Worm (Caenorhabditis elegans) whole organism, early embryonic: ENCODE results near the gene C25H3.11.
"Not testable (repeated sequence)": the region's sequence is repeated elsewhere in the genome, so short reads cannot be mapped to it uniquely, and the experiment has no call there.

Source experiments
- B0310.2 ChIP-seq: sonication (generic microtip); optimal IDR thresholded peaks from 2 replicates; lab custom pipeline; 2016; ENCODE audit warnings: mild to moderate bottlenecking, missing genetic modification characterization, missing compliant biosample characterization
- F13C5.2 ChIP-seq: sonication (generic microtip); optimal IDR thresholded peaks from 2 replicates; lab custom pipeline; 2017; ENCODE audit warnings: mild to moderate bottlenecking, missing genetic modification characterization, inconsistent platforms, missing compliant biosample characterization
- aly-1 ChIP-seq: sonication (generic microtip); optimal IDR thresholded peaks from 2 replicates; lab custom pipeline; 2016; ENCODE audit warnings: missing genetic modification characterization, missing compliant biosample characterization
- ama-1 ChIP-seq: fragments of 150-350 bp; optimal IDR thresholded peaks from 2 replicates; lab custom pipeline; 2014
- ceh-13 ChIP-seq: fragments of 200-800 bp; sonication (Bioruptor generic); optimal IDR thresholded peaks from 2 replicates; lab custom pipeline; 2018; ENCODE audit warnings: mild to moderate bottlenecking, missing genetic modification characterization, missing compliant biosample characterization
- ceh-36 ChIP-seq: sonication (generic microtip); optimal IDR thresholded peaks from 2 replicates; lab custom pipeline; 2016; ENCODE audit warnings: missing genetic modification characterization, inconsistent platforms, missing compliant biosample characterization
- ets-7 ChIP-seq: sonication (generic microtip); optimal IDR thresholded peaks from 2 replicates; lab custom pipeline; 2016; ENCODE audit warnings: missing genotype, missing genetic modification characterization, missing compliant biosample characterization
- flt-1 ChIP-seq: fragments of 200-800 bp; sonication (Bioruptor generic); IDR thresholded peaks from 2 replicates; pipeline ENCODE4 v1.3.6; 2022; ENCODE audit warnings: missing genetic modification characterization, missing compliant biosample characterization
- hmbx-1 ChIP-seq: sonication (generic microtip); optimal IDR thresholded peaks from 2 replicates; lab custom pipeline; 2016; ENCODE audit warnings: mild to moderate bottlenecking, missing genetic modification characterization, missing compliant biosample characterization
- hmg-4 ChIP-seq: fragments of 200-800 bp; sonication (Bioruptor generic); optimal IDR thresholded peaks from 2 replicates; lab custom pipeline; 2018; ENCODE audit warnings: mild to moderate bottlenecking, missing genetic modification characterization, missing compliant biosample characterization
- hnd-1 ChIP-seq: sonication (generic microtip); optimal IDR thresholded peaks from 2 replicates; lab custom pipeline; 2016; ENCODE audit warnings: missing genetic modification characterization, missing compliant biosample characterization
- pes-1 ChIP-seq: fragments of 200-800 bp; sonication (Bioruptor generic); IDR thresholded peaks from 2 replicates; pipeline ENCODE4 v1.3.6; 2022; ENCODE audit warnings: missing genetic modification reagents, missing genetic modification characterization, missing compliant biosample characterization
- scrt-1 ChIP-seq: fragments of 200-800 bp; sonication (Bioruptor generic); IDR thresholded peaks from 2 replicates; pipeline ENCODE4 v1.3.6; 2022; ENCODE audit warnings: missing genetic modification characterization, missing compliant biosample characterization
- sea-1 ChIP-seq: fragments of 200-800 bp; sonication (Bioruptor generic); conservative IDR thresholded peaks from 2 replicates; pipeline ENCODE4 v1.3.6; 2022; ENCODE audit warnings: missing genetic modification characterization, missing compliant biosample characterization
- tbx-11 ChIP-seq: fragments of 200-800 bp; sonication (Bioruptor generic); IDR thresholded peaks from 2 replicates; pipeline ENCODE4 v1.3.6; 2022; ENCODE audit warnings: missing genetic modification characterization, missing compliant biosample characterization
- tbx-37 ChIP-seq: fragments of 200-800 bp; sonication (Bioruptor generic); conservative IDR thresholded peaks from 2 replicates; pipeline ENCODE4 v1.3.6; 2022; ENCODE audit warnings: missing genetic modification reagents, missing genetic modification characterization, missing compliant biosample characterization
- tra-4 ChIP-seq: sonication (generic microtip); optimal IDR thresholded peaks from 2 replicates; lab custom pipeline; 2017; ENCODE audit warnings: missing genetic modification characterization, missing compliant biosample characterization

The C25H3.11 gene

ce11 chrII:5640362-5641079 lies 48.3 kb downstream of the C25H3.11 start:
- no peak for TF ChIP-seq sea-1 (GFP tag; lab: Robert Waterston, UW)
- no peak for TF ChIP-seq tbx-37 (GFP tag; lab: Robert Waterston, UW)
- no peak for TF ChIP-seq aly-1
- no peak for TF ChIP-seq B0310.2
- TF ChIP-seq ceh-13 (GFP tag; lab: Kevin White, UChicago) = no peak
- TF ChIP-seq ets-7 (tag; lab: Kevin White, UChicago) = no peak
- TF ChIP-seq F13C5.2 (tag; lab: Kevin White, UChicago) = no peak
- TF ChIP-seq hnd-1 (tag; lab: Kevin White, UChicago) = no peak
- TF ChIP-seq hmg-4 (GFP tag; lab: Kevin White, UChicago) = no peak
- TF ChIP-seq hmbx-1 (tag; lab: Kevin White, UChicago) = no peak

- no peak for TF ChIP-seq scrt-1 (GFP tag; lab: Robert Waterston, UW)
- no peak for TF ChIP-seq pes-1 (GFP tag; lab: Robert Waterston, UW)
- no peak for TF ChIP-seq tbx-11 (GFP tag; lab: Robert Waterston, UW)
- TF ChIP-seq tbx-37 (GFP tag; lab: Robert Waterston, UW) = no peak
- no peak for TF ChIP-seq sea-1 (GFP tag; lab: Robert Waterston, UW)
- TF ChIP-seq aly-1 = no peak
- TF ChIP-seq ets-7 (tag; lab: Kevin White, UChicago) = no peak
- no peak for TF ChIP-seq ceh-36 (tag; lab: Kevin White, UChicago)
- TF ChIP-seq tra-4 (tag; lab: Kevin White, UChicago) = no peak
- TF ChIP-seq B0310.2 = no peak
- no peak for TF ChIP-seq hnd-1 (tag; lab: Kevin White, UChicago)
- TF ChIP-seq F13C5.2 (tag; lab: Kevin White, UChicago) = no peak
- no peak for TF ChIP-seq flt-1 (GFP tag; lab: Robert Waterston, UW)
- no peak for TF ChIP-seq ama-1 (lab: Kevin White, UChicago)
- no peak for TF ChIP-seq hmg-4 (GFP tag; lab: Kevin White, UChicago)
Observed at ce11 chrII:5638059-5638458, 50.8 kb downstream of the C25H3.11 start, which contains the start of gene F59E12.3. TSS of gene F59E12.3 (plus strand) at chrII:5638359.

- TF ChIP-seq hnd-1 (tag; lab: Kevin White, UChicago) (no peak), tbx-37 (GFP tag; lab: Robert Waterston, UW) (no peak), hmg-4 (GFP tag; lab: Kevin White, UChicago) (no peak)
Observed at ce11 chrII:5636826-5637225, 52.0 kb downstream of the C25H3.11 start, which contains the start of gene F59E12.8. TSS of gene F59E12.8 (minus strand) at chrII:5636926.

- TF ChIP-seq hnd-1 (tag; lab: Kevin White, UChicago) (no peak), tbx-11 (GFP tag; lab: Robert Waterston, UW) (no peak), sea-1 (GFP tag; lab: Robert Waterston, UW) (no peak), ceh-13 (GFP tag; lab: Kevin White, UChicago) (no peak), hmbx-1 (tag; lab: Kevin White, UChicago) (no peak), scrt-1 (GFP tag; lab: Robert Waterston, UW) (no peak), B0310.2 (no peak), hmg-4 (GFP tag; lab: Kevin White, UChicago) (no peak), aly-1 (no peak), tra-4 (tag; lab: Kevin White, UChicago) (no peak)
Observed at ce11 chrII:5633453-5633852, 55.4 kb downstream of the C25H3.11 start.

ce11 chrII:5630851-5631401 lies 57.9 kb downstream of the C25H3.11 start, which contains the start of the genes F59E12.6 and npl-4.1:
TSS of gene F59E12.6 (minus strand) at chrII:5630951.
TSS of gene npl-4.1 (plus strand) at chrII:5631351.
- not testable (repeated sequence) for TF ChIP-seq hnd-1 (tag; lab: Kevin White, UChicago); hmg-4 (GFP tag; lab: Kevin White, UChicago); ceh-36 (tag; lab: Kevin White, UChicago)

- TF ChIP-seq ets-7 (tag; lab: Kevin White, UChicago) (no peak), flt-1 (GFP tag; lab: Robert Waterston, UW) (no peak), ceh-13 (GFP tag; lab: Kevin White, UChicago) (no peak), sea-1 (GFP tag; lab: Robert Waterston, UW) (no peak), ceh-36 (tag; lab: Kevin White, UChicago) (no peak), aly-1 (no peak), tbx-11 (GFP tag; lab: Robert Waterston, UW) (no peak), pes-1 (GFP tag; lab: Robert Waterston, UW) (no peak), hmg-4 (GFP tag; lab: Kevin White, UChicago) (no peak), hnd-1 (tag; lab: Kevin White, UChicago) (no peak), F13C5.2 (tag; lab: Kevin White, UChicago) (no peak), scrt-1 (GFP tag; lab: Robert Waterston, UW) (no peak), B0310.2 (no peak), ama-1 (lab: Kevin White, UChicago) (no peak)
Observed at ce11 chrII:5628326-5628818, 60.5 kb downstream of the C25H3.11 start, which contains the start of gene F59E12.15. TSS of gene F59E12.15 (minus strand) at chrII:5628376.

ce11 chrII:5622383-5622939 lies 66.4 kb downstream of the C25H3.11 start, which contains the start of the genes eif-3.L and npl-4.2:
TSS of gene eif-3.L (minus strand) at chrII:5622483.
TSS of gene npl-4.2 (plus strand) at chrII:5622889.
- TF ChIP-seq aly-1; scrt-1 (GFP tag; lab: Robert Waterston, UW); ets-7 (tag; lab: Kevin White, UChicago): not testable (repeated sequence)
